Fruit fly (Drosophila melanogaster) whole organism, embryonic: ENCODE results near the gene SMC5.

ENCODE experiments used
- B-H2 ChIP-seq: fragments of 200-800 bp; sonication (Bioruptor generic); optimal IDR thresholded peaks from 2 replicates; lab custom pipeline; 2018; ENCODE audit warnings: missing biosample characterization, mild to moderate bottlenecking, missing genetic modification characterization
- CG1024 ChIP-seq: fragments of 200-800 bp; sonication (Bioruptor generic); IDR thresholded peaks from 2 replicates; pipeline ENCODE4 v1.3.6; 2022; ENCODE audit warnings: missing biosample characterization, missing genetic modification characterization
- CG10267 ChIP-seq: fragments of 200-800 bp; sonication (Bioruptor generic); optimal IDR thresholded peaks from 2 replicates; lab custom pipeline; 2018; ENCODE audit warnings: missing biosample characterization, mild to moderate bottlenecking, missing genetic modification characterization, moderate library complexity
- CG11504 ChIP-seq: fragments of 200-800 bp; sonication (Bioruptor generic); optimal IDR thresholded peaks from 3 replicates; lab custom pipeline; 2019; ENCODE audit warnings: missing biosample characterization, mild to moderate bottlenecking, missing genetic modification characterization, moderate library complexity
- CG11560 ChIP-seq: fragments of 200-800 bp; sonication (Bioruptor generic); IDR thresholded peaks from 3 replicates; pipeline ENCODE4 v1.3.6; 2022; ENCODE audit warnings: missing biosample characterization, missing genetic modification characterization
- CG12219 ChIP-seq: fragments of 200-800 bp; sonication (Bioruptor generic); optimal IDR thresholded peaks from 3 replicates; lab custom pipeline; 2018; ENCODE audit warnings: missing biosample characterization, mild to moderate bottlenecking, missing genetic modification characterization
- CG12659 ChIP-seq: fragments of 200-800 bp; sonication (Bioruptor generic); optimal IDR thresholded peaks from 3 replicates; lab custom pipeline; 2017; ENCODE audit warnings: mild to moderate bottlenecking, missing biosample characterization, missing genetic modification reagents, missing genetic modification characterization
- CG14710 ChIP-seq: fragments of 200-800 bp; sonication (Bioruptor generic); optimal IDR thresholded peaks from 3 replicates; lab custom pipeline; 2019; ENCODE audit warnings: missing biosample characterization, mild to moderate bottlenecking, missing genetic modification characterization, moderate library complexity
- CG2116 ChIP-seq: fragments of 200-800 bp; sonication (Bioruptor generic); optimal IDR thresholded peaks from 3 replicates; lab custom pipeline; 2018; ENCODE audit warnings: missing biosample characterization, mild to moderate bottlenecking, missing genetic modification characterization
- CG30020 ChIP-seq: fragments of 200-800 bp; optimal IDR thresholded peaks from 2 replicates; lab custom pipeline; 2019; ENCODE audit warnings: missing biosample characterization, mild to moderate bottlenecking, missing genetic modification characterization, moderate library complexity
- CG34224 ChIP-seq: fragments of 200-800 bp; sonication (Bioruptor generic); IDR thresholded peaks from 3 replicates; pipeline ENCODE4 v1.3.6; 2022; ENCODE audit warnings: missing biosample characterization, missing genetic modification characterization; ENCODE audit not compliant: partially characterized antibody
- CG3995 ChIP-seq: fragments of 200-800 bp; sonication (Bioruptor generic); optimal IDR thresholded peaks from 3 replicates; lab custom pipeline; 2016; ENCODE audit warnings: missing biosample characterization, missing genetic modification characterization
- CG43689 ChIP-seq: fragments of 200-800 bp; sonication (Bioruptor generic); IDR thresholded peaks from 2 replicates; pipeline ENCODE4 v1.3.6; 2022; ENCODE audit warnings: missing biosample characterization, missing genetic modification characterization
- CG4617 ChIP-seq: fragments of 200-800 bp; sonication (Bioruptor generic); optimal IDR thresholded peaks from 3 replicates; lab custom pipeline; 2016; ENCODE audit warnings: missing biosample characterization, missing genetic modification characterization, borderline replicate concordance
- CG6175 ChIP-seq: fragments of 200-800 bp; sonication (Bioruptor generic); IDR thresholded peaks from 3 replicates; pipeline ENCODE4 v1.3.6; 2022; ENCODE audit warnings: missing biosample characterization, missing genetic modification characterization
- CG9797 ChIP-seq: fragments of 200-800 bp; sonication (Bioruptor generic); optimal IDR thresholded peaks from 3 replicates; lab custom pipeline; 2018; ENCODE audit warnings: missing biosample characterization, mild to moderate bottlenecking, missing genetic modification characterization
- CG9817 ChIP-seq: fragments of 200-800 bp; sonication (Bioruptor generic); optimal IDR thresholded peaks from 2 replicates; lab custom pipeline; 2018; ENCODE audit warnings: missing biosample characterization, mild to moderate bottlenecking, missing genetic modification characterization, moderate library complexity
- Dp ChIP-seq: fragments of 200-800 bp; sonication (Bioruptor generic); optimal IDR thresholded peaks from 2 replicates; lab custom pipeline; 2018; ENCODE audit warnings: missing biosample characterization, mild to moderate bottlenecking, missing genetic modification characterization, moderate library complexity
- Ets65A ChIP-seq: fragments of 200-800 bp; sonication (Bioruptor generic); peaks from one replicate; lab custom pipeline; 2016; ENCODE audit warnings: missing biosample characterization, missing genetic modification characterization
- Ets97D ChIP-seq: fragments of 200-800 bp; sonication (Bioruptor generic); optimal IDR thresholded peaks from 3 replicates; lab custom pipeline; 2016; ENCODE audit warnings: missing biosample characterization, missing genetic modification characterization
- HHEX ChIP-seq: fragments of 200-800 bp; sonication (Bioruptor generic); optimal IDR thresholded peaks from 3 replicates; lab custom pipeline; 2017; ENCODE audit warnings: missing biosample characterization, mild to moderate bottlenecking, missing genetic modification characterization, missing genetic modification reagents
- Hr51 ChIP-seq, 2 experiments: fragments of 200-800 bp; sonication (Bioruptor generic); optimal IDR thresholded peaks; 2 replicates in 1 of 2; 3 replicates in 1 of 2; lab custom pipeline; 2016 to 2018; ENCODE audit warnings: missing biosample characterization in 2 of 2, missing genetic modification characterization in 2 of 2, mild to moderate bottlenecking in 1 of 2, moderate library complexity in 1 of 2
- Lhr ChIP-seq: fragments of 200-800 bp; sonication (Bioruptor generic); optimal IDR thresholded peaks from 3 replicates; lab custom pipeline; 2017; ENCODE audit warnings: mild to moderate bottlenecking, missing biosample characterization, missing genetic modification reagents, missing genetic modification characterization
- MBD-R2 ChIP-seq: fragments of 200-800 bp; sonication (Bioruptor generic); IDR thresholded peaks from 2 replicates; pipeline ENCODE4 v1.3.6; 2022; ENCODE audit warnings: missing biosample characterization, missing genetic modification characterization
- MTF-1 ChIP-seq: fragments of 200-800 bp; sonication (Bioruptor generic); optimal IDR thresholded peaks from 2 replicates; lab custom pipeline; 2018; ENCODE audit warnings: missing biosample characterization, mild to moderate bottlenecking, missing genetic modification characterization, borderline replicate concordance
- Myb ChIP-seq: fragments of 200-800 bp; sonication (Bioruptor generic); optimal IDR thresholded peaks from 2 replicates; lab custom pipeline; 2016; ENCODE audit warnings: missing biosample characterization, missing genetic modification characterization
- NFAT ChIP-seq: fragments of 200-800 bp; sonication (Bioruptor generic); IDR thresholded peaks from 2 replicates; pipeline ENCODE4 v1.3.6; 2022; ENCODE audit warnings: missing biosample characterization, missing genetic modification characterization
- Nf-YB ChIP-seq: fragments of 200-800 bp; sonication (Bioruptor generic); optimal IDR thresholded peaks from 3 replicates; lab custom pipeline; 2019; ENCODE audit warnings: missing biosample characterization, mild to moderate bottlenecking, missing genetic modification characterization, moderate library complexity
- Nf-YC ChIP-seq: fragments of 200-800 bp; optimal IDR thresholded peaks from 3 replicates; lab custom pipeline; 2019; ENCODE audit warnings: missing biosample characterization, mild to moderate bottlenecking, missing genetic modification characterization, moderate library complexity
- Ptx1 ChIP-seq: fragments of 200-800 bp; sonication (Bioruptor generic); IDR thresholded peaks from 2 replicates; pipeline ENCODE4 v1.3.6; 2022; ENCODE audit warnings: missing biosample characterization, missing genetic modification characterization
- Sry-δ ChIP-seq: fragments of 200-800 bp; sonication (Bioruptor generic); optimal IDR thresholded peaks from 2 replicates; lab custom pipeline; 2016; ENCODE audit warnings: missing biosample characterization, missing genetic modification characterization
- YL-1 ChIP-seq: fragments of 200-800 bp; sonication (Bioruptor generic); optimal IDR thresholded peaks from 3 replicates; lab custom pipeline; 2017; ENCODE audit warnings: missing biosample characterization, mild to moderate bottlenecking, missing genetic modification characterization
- abd-A ChIP-seq: fragments of 200-800 bp; sonication (Bioruptor generic); optimal IDR thresholded peaks from 3 replicates; lab custom pipeline; 2019; ENCODE audit warnings: missing biosample characterization, mild to moderate bottlenecking, missing genetic modification characterization, moderate library complexity
- bab2 ChIP-seq: fragments of 200-800 bp; sonication (Bioruptor generic); optimal IDR thresholded peaks from 2 replicates; lab custom pipeline; 2016; ENCODE audit warnings: missing biosample characterization, missing genetic modification characterization
- cg ChIP-seq: fragments of 200-800 bp; sonication (Bioruptor generic); optimal IDR thresholded peaks from 3 replicates; lab custom pipeline; 2019; ENCODE audit warnings: missing biosample characterization, mild to moderate bottlenecking, missing genetic modification characterization, moderate library complexity
- chinmo ChIP-seq: fragments of 200-800 bp; sonication (Bioruptor generic); IDR thresholded peaks from 4 replicates; pipeline ENCODE4 v1.3.6; 2022; ENCODE audit warnings: missing biosample characterization, missing genetic modification characterization; ENCODE audit not compliant: partially characterized antibody
- crp ChIP-seq, 2 experiments: fragments of 200-800 bp; sonication (Bioruptor generic); optimal IDR thresholded peaks; 2 replicates in 1 of 2; 3 replicates in 1 of 2; lab custom pipeline; 2017; ENCODE audit warnings: missing biosample characterization in 2 of 2, missing genetic modification characterization in 2 of 2, mild to moderate bottlenecking in 1 of 2, moderate library complexity in 1 of 2
- lola ChIP-seq, 3 experiments: fragments of >200 bp in 2 of 3; fragments of 200-800 bp in 1 of 3; sonication (Bioruptor generic) in 1 of 3; optimal IDR thresholded peaks; 2 replicates each; lab custom pipeline; 2017 to 2019; ENCODE audit warnings: missing biosample characterization in 3 of 3, missing genetic modification characterization in 3 of 3, mild to moderate bottlenecking in 1 of 3, moderate library complexity in 1 of 3
- nerfin-1 ChIP-seq: fragments of 200-800 bp; sonication (Bioruptor generic); optimal IDR thresholded peaks from 3 replicates; lab custom pipeline; 2019; ENCODE audit warnings: missing biosample characterization, mild to moderate bottlenecking, missing genetic modification characterization, moderate library complexity
- pros ChIP-seq: fragments of 200-800 bp; sonication (Bioruptor generic); optimal IDR thresholded peaks from 3 replicates; lab custom pipeline; 2019; ENCODE audit warnings: missing biosample characterization, mild to moderate bottlenecking, missing genetic modification characterization, moderate library complexity
- pzg ChIP-seq: fragments of 200-800 bp; sonication (Bioruptor generic); optimal IDR thresholded peaks from 3 replicates; lab custom pipeline; 2018; ENCODE audit warnings: missing biosample characterization, mild to moderate bottlenecking, missing genetic modification characterization, moderate library complexity
- ro ChIP-seq: fragments of 200-800 bp; sonication (Bioruptor generic); IDR thresholded peaks from 2 replicates; pipeline ENCODE4 v1.3.6; 2022; ENCODE audit warnings: missing biosample characterization, missing genetic modification characterization
- scrt ChIP-seq: fragments of 200-800 bp; sonication (Bioruptor generic); optimal IDR thresholded peaks from 2 replicates; lab custom pipeline; 2018; ENCODE audit warnings: missing biosample characterization, mild to moderate bottlenecking, missing genetic modification characterization, moderate library complexity
- sd ChIP-seq: fragments of 200-800 bp; sonication (Bioruptor generic); optimal IDR thresholded peaks from 3 replicates; lab custom pipeline; 2018; ENCODE audit warnings: missing biosample characterization, mild to moderate bottlenecking, missing genetic modification characterization, moderate library complexity
- stwl ChIP-seq: fragments of 200-800 bp; sonication (Bioruptor generic); optimal IDR thresholded peaks from 3 replicates; lab custom pipeline; 2018; ENCODE audit warnings: missing biosample characterization, mild to moderate bottlenecking, missing genetic modification characterization, moderate library complexity
- yki ChIP-seq: fragments of >200 bp; optimal IDR thresholded peaks from 3 replicates; lab custom pipeline; 2018

The SMC5 gene

dm6 chr3L:21604265-21604664, 35.3 kb downstream of the SMC5 start (continued):
- peak; percentile 7 for TF ChIP-seq MTF-1 (GFP tag; lab: Kevin White, UChicago)
- TF ChIP-seq CG43689, result no peak
- TF ChIP-seq HHEX (GFP tag; lab: Kevin White, UChicago), result no peak

- TF ChIP-seq CG11504 (tag; lab: Kevin White, UChicago) (no peak), Ptx1 (GFP tag; lab: Robert Waterston, UW) (no peak), CG11560 (tag; lab: Robert Waterston, UW) (0 out of 3 replicates have a peak, but pooled peaks have one; percentile 37), bab2 (no peak), CG1024 (GFP tag; lab: Robert Waterston, UW) (no peak), cg (GFP tag; lab: Kevin White, UChicago) (peak; percentile 64), nerfin-1 (peak; percentile 18), Ets65A (GFP tag; lab: Kevin White, UChicago) (peak; percentile 25), CG6175 (GFP tag; lab: Robert Waterston, UW) (0 out of 3 replicates have a peak, but pooled peaks have one; percentile 27), yki (no peak), Nf-YB (GFP tag; lab: Kevin White, UChicago) (peak; percentile 92), pros (GFP tag; lab: Kevin White, UChicago) (peak; percentile 60), chinmo (GFP tag; lab: Robert Waterston, UW) (0 out of 4 replicates have a peak, but pooled peaks have one; percentile 24), Nf-YC (tag; lab: Kevin White, UChicago) (peak; percentile 91)
Observed at dm6 chr3L:21610535-21610934, 41.6 kb downstream of the SMC5 start.

- TF ChIP-seq ro (GFP tag; lab: Robert Waterston, UW), result no peak
- no peak for TF ChIP-seq NFAT (GFP tag; lab: Robert Waterston, UW)
- TF ChIP-seq B-H2 (GFP tag; lab: Kevin White, UChicago), result no peak
- TF ChIP-seq stwl, result peak; percentile 68
- peak; percentile 98 for TF ChIP-seq sd
- TF ChIP-seq Hr51 (GFP tag; optimal IDR thresholded peaks at IDR 0.05; lab: Kevin White, UChicago), result no peak
- TF ChIP-seq Lhr, result peak; percentile 31
- TF ChIP-seq scrt (GFP tag; lab: Kevin White, UChicago), result peak; percentile 86
- TF ChIP-seq crp (GFP tag; optimal IDR thresholded peaks at IDR 0.05; lab: Kevin White, UChicago), result peak; percentile 15 to 88
- TF ChIP-seq MBD-R2, result peak; percentile 70
- TF ChIP-seq CG12219, result no peak
- peak; percentile 44 for TF ChIP-seq CG2116
- TF ChIP-seq Sry-δ (GFP tag; lab: Kevin White, UChicago), result peak; percentile 15
- peak; percentile 46 for TF ChIP-seq CG14710 (tag; lab: Kevin White, UChicago)
- TF ChIP-seq CG9797 (GFP tag; lab: Kevin White, UChicago), result peak; percentile 75
- TF ChIP-seq abd-A (tag; lab: Kevin White, UChicago), result no peak
- TF ChIP-seq CG12659, result peak; percentile 28
- TF ChIP-seq pzg (GFP tag; lab: Kevin White, UChicago), result peak; percentile 37
- peak; percentile 35 for TF ChIP-seq Dp (GFP tag; lab: Kevin White, UChicago)
- peak; percentile 6 for TF ChIP-seq Myb (GFP tag; lab: Kevin White, UChicago)
- TF ChIP-seq CG3995, result peak; percentile 26
- TF ChIP-seq CG10267 (tag; lab: Kevin White, UChicago), result peak; percentile 36
- TF ChIP-seq nerfin-1, result peak; percentile 88
- peak; percentile 3 for TF ChIP-seq Ets97D
- TF ChIP-seq lola (GFP tag; optimal IDR thresholded peaks at IDR 0.05; lab: Kevin White, UChicago), result peak in 1 of 3 experiments; percentile 11
- peak; percentile 44 for TF ChIP-seq CG30020 (tag; lab: Kevin White, UChicago)
- no peak for TF ChIP-seq CG9817 (tag; lab: Kevin White, UChicago)
- TF ChIP-seq YL-1 (GFP tag; lab: Kevin White, UChicago), result peak; percentile 20
- no peak for TF ChIP-seq CG34224 (GFP tag; lab: Robert Waterston, UW)
- TF ChIP-seq CG4617 (GFP tag; lab: Kevin White, UChicago), result peak; percentile 45
Observed at dm6 chr3L:21617354-21617753, 48.4 kb downstream of the SMC5 start, which contains the start of the genes S1P and CG11307. TSS of gene S1P (minus strand) at chr3L:21617376. TSS of gene CG11307 (plus strand) at chr3L:21617623.
